Worm (Caenorhabditis elegans): ENCODE data around the gene twk-13.

DNA sequence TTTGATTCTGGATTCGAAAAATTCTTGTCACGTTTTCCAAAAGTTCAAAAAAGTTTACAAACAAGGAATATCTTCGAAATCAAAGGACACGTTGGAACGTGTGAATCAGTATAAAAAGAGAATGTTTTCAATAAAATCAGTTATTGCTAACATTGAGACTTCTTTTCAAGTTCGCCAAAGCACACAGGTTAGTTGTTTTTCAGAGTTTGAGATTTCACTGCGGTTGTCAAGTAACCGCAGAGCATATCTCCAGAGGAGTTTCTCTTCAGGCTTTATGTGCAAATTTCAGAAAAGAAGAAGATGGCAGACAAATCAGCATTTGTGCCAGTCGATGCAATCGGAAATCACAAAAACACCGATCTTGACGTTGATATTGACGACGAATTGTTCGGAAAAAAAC is 48.4 kb upstream of the twk-13 start, which contains the start of gene K01D12.15:
- TF ChIP-seq unc-62 (GFP tag; optimal IDR thresholded peaks at IDR 0.05) (no peak), lin-35 (GFP tag; optimal IDR thresholded peaks at IDR 0.05) (no peak), unc-130 (tag; optimal IDR thresholded peaks at IDR 0.05) (no peak), fkh-10 (GFP tag; optimal IDR thresholded peaks at IDR 0.05) (no peak), unc-86 (tag; optimal IDR thresholded peaks at IDR 0.05) (no peak), ztf-11 (tag; optimal IDR thresholded peaks at IDR 0.05) (no peak), snpc-4 (tag; optimal IDR thresholded peaks at IDR 0.05) (no peak), mef-2 (tag; optimal IDR thresholded peaks at IDR 0.05) (no peak), ama-1 (optimal IDR thresholded peaks at IDR 0.05) (no peak), tbx-2 (tag; optimal IDR thresholded peaks at IDR 0.05) (no peak), egl-27 (tag; optimal IDR thresholded peaks at IDR 0.05) (no peak)
